Worm (Caenorhabditis elegans) whole organism, midembryonic: ENCODE results near the gene Y48C3A.5.

ENCODE experiments used
- klf-2 ChIP-seq: fragments of 200-800 bp; sonication (Bioruptor generic); conservative IDR thresholded peaks from 2 replicates; pipeline ENCODE4 v1.3.6; 2022; ENCODE audit warnings: missing genetic modification reagents, missing genetic modification characterization, missing compliant biosample characterization
- ref-1 ChIP-seq: fragments of 200-800 bp; sonication (Bioruptor generic); conservative IDR thresholded peaks from 2 replicates; pipeline ENCODE4 v1.3.6; 2022; ENCODE audit warnings: missing genetic modification reagents, missing genetic modification characterization, missing compliant biosample characterization
- ztf-29 ChIP-seq: fragments of 200-800 bp; sonication (Bioruptor generic); IDR thresholded peaks from 2 replicates; pipeline ENCODE4 v1.3.6; 2022; ENCODE audit warnings: missing genetic modification reagents, missing genetic modification characterization, missing compliant biosample characterization

ce11 chrII:13334966-13335698 lies 64.3 kb downstream of the Y48C3A.5 start:
- TF ChIP-seq klf-2, result no peak
- TF ChIP-seq ref-1, result 0 out of 2 replicates have a peak, but pooled peaks have one; percentile 20
- peak; percentile 61 for TF ChIP-seq ztf-29 (GFP tag; lab: Robert Waterston, UW)
